Fruit fly (Drosophila melanogaster) whole organism, embryonic: ENCODE results near the gene Tcs6.

Experiments used
- Bdp1 ChIP-seq: fragments of 200-800 bp; sonication (Bioruptor generic); optimal IDR thresholded peaks from 3 replicates; lab custom pipeline; 2016; ENCODE audit warnings: missing biosample characterization, missing genetic modification characterization
- CG10209 ChIP-seq: fragments of 200-800 bp; sonication (Bioruptor generic); optimal IDR thresholded peaks from 3 replicates; lab custom pipeline; 2017; ENCODE audit warnings: missing biosample characterization, mild to moderate bottlenecking, missing genetic modification characterization, missing genetic modification reagents
- CG1233 ChIP-seq: fragments of 200-800 bp; sonication (Bioruptor generic); optimal IDR thresholded peaks from 4 replicates; lab custom pipeline; 2018; ENCODE audit warnings: missing biosample characterization, mild to moderate bottlenecking, missing genetic modification characterization
- CG15269 ChIP-seq: fragments of 200-800 bp; sonication (Bioruptor generic); optimal IDR thresholded peaks from 2 replicates; lab custom pipeline; 2018; ENCODE audit warnings: missing biosample characterization, mild to moderate bottlenecking, missing genetic modification characterization, moderate library complexity
- CG15601 ChIP-seq: fragments of 200-800 bp; sonication (Bioruptor generic); optimal IDR thresholded peaks from 3 replicates; lab custom pipeline; 2019; ENCODE audit warnings: missing biosample characterization, mild to moderate bottlenecking, missing genetic modification characterization, moderate library complexity
- CG1602 ChIP-seq: fragments of 200-800 bp; sonication (Bioruptor generic); optimal IDR thresholded peaks from 3 replicates; lab custom pipeline; 2016; ENCODE audit warnings: missing biosample characterization, missing genetic modification characterization
- CG1603 ChIP-seq: fragments of 200-800 bp; sonication (Bioruptor generic); optimal IDR thresholded peaks from 2 replicates; lab custom pipeline; 2019; ENCODE audit warnings: missing biosample characterization, mild to moderate bottlenecking, missing genetic modification characterization, moderate library complexity
- CG17328 ChIP-seq: fragments of 200-800 bp; sonication (Bioruptor generic); IDR thresholded peaks from 2 replicates; pipeline ENCODE4 v1.3.6; 2022; ENCODE audit warnings: missing biosample characterization, missing genetic modification characterization
- CG17802 ChIP-seq: fragments of 200-800 bp; sonication (Bioruptor generic); optimal IDR thresholded peaks from 2 replicates; lab custom pipeline; 2018; ENCODE audit warnings: missing biosample characterization, mild to moderate bottlenecking, missing genetic modification characterization, moderate library complexity
- CG18619 ChIP-seq: fragments of 200-800 bp; sonication (Bioruptor generic); optimal IDR thresholded peaks from 3 replicates; lab custom pipeline; 2017; ENCODE audit warnings: missing biosample characterization, mild to moderate bottlenecking, missing genetic modification characterization
- CG2712 ChIP-seq: fragments of 200-800 bp; optimal IDR thresholded peaks from 3 replicates; lab custom pipeline; 2019; ENCODE audit warnings: missing biosample characterization, mild to moderate bottlenecking, missing genetic modification characterization, moderate library complexity
- CG2875 ChIP-seq: fragments of 200-800 bp; sonication (Bioruptor generic); optimal IDR thresholded peaks from 2 replicates; lab custom pipeline; 2017; ENCODE audit warnings: missing biosample characterization, mild to moderate bottlenecking, missing genetic modification characterization, missing genetic modification reagents
- CG30431 ChIP-seq: fragments of 200-800 bp; sonication (Bioruptor generic); optimal IDR thresholded peaks from 2 replicates; lab custom pipeline; 2017; ENCODE audit warnings: missing biosample characterization, missing genetic modification characterization
- CG4360 ChIP-seq: fragments of 200-800 bp; sonication (Bioruptor generic); IDR thresholded peaks from 2 replicates; pipeline ENCODE4 v1.3.6; 2022; ENCODE audit warnings: missing biosample characterization, missing genetic modification characterization
- CG4424 ChIP-seq: fragments of 200-800 bp; sonication (Bioruptor generic); optimal IDR thresholded peaks from 3 replicates; lab custom pipeline; 2016; ENCODE audit warnings: missing biosample characterization, missing genetic modification characterization
- CG7928 ChIP-seq: fragments of 200-800 bp; sonication (Bioruptor generic); optimal IDR thresholded peaks from 2 replicates; lab custom pipeline; 2017; ENCODE audit warnings: missing biosample characterization, mild to moderate bottlenecking, missing genetic modification characterization
- CG8290 ChIP-seq, 3 experiments: fragments of 200-800 bp; sonication (Bioruptor generic); optimal IDR thresholded peaks; 2 replicates each; lab custom pipeline; 2016 to 2019; ENCODE audit warnings: missing biosample characterization in 3 of 3, missing genetic modification characterization in 3 of 3, mild to moderate bottlenecking in 2 of 3, moderate library complexity in 1 of 3
- CG9876 ChIP-seq: fragments of 200-800 bp; sonication (Bioruptor generic); optimal IDR thresholded peaks from 2 replicates; lab custom pipeline; 2016; ENCODE audit warnings: missing biosample characterization, missing genetic modification characterization
- Dip3 ChIP-seq: fragments of 200-800 bp; sonication (Bioruptor generic); optimal IDR thresholded peaks from 3 replicates; lab custom pipeline; 2016; ENCODE audit warnings: missing biosample characterization, missing genetic modification characterization
- Doc2 ChIP-seq: fragments of 200-800 bp; sonication (Bioruptor generic); IDR thresholded peaks from 2 replicates; pipeline ENCODE4 v1.3.6; 2022; ENCODE audit warnings: missing biosample characterization, missing genetic modification characterization
- Eip74EF ChIP-seq, 2 experiments: fragments of 200-800 bp in 1 of 2; fragments of >200 bp in 1 of 2; sonication (Bioruptor generic) in 1 of 2; optimal IDR thresholded peaks; 2 replicates each; lab custom pipeline; 2017 to 2019; ENCODE audit warnings: missing biosample characterization in 2 of 2, missing genetic modification characterization in 2 of 2, mild to moderate bottlenecking in 1 of 2, moderate library complexity in 1 of 2
- Mad ChIP-seq: fragments of 200-800 bp; sonication (Bioruptor generic); optimal IDR thresholded peaks from 2 replicates; lab custom pipeline; 2016; ENCODE audit warnings: missing biosample characterization, missing genetic modification characterization
- Max ChIP-seq: fragments of 200-800 bp; sonication (Bioruptor generic); optimal IDR thresholded peaks from 2 replicates; lab custom pipeline; 2016; ENCODE audit warnings: missing biosample characterization, mild to moderate bottlenecking, missing genetic modification characterization
- Med ChIP-seq: fragments of 200-800 bp; sonication (Bioruptor generic); peaks from one replicate; lab custom pipeline; 2016; ENCODE audit warnings: missing biosample characterization, missing genetic modification characterization, mild to moderate bottlenecking, inconsistent platforms, moderate library complexity
- Pdp1 ChIP-seq, 2 experiments: fragments of 200-800 bp; sonication (Bioruptor generic); optimal IDR thresholded peaks; 3 replicates each; lab custom pipeline; 2016; ENCODE audit warnings: missing biosample characterization in 2 of 2, missing genetic modification characterization in 2 of 2, mild to moderate bottlenecking in 1 of 2, moderate library complexity in 1 of 2
- Side ChIP-seq: fragments of 200-800 bp; sonication (Bioruptor generic); optimal IDR thresholded peaks from 2 replicates; lab custom pipeline; 2016; ENCODE audit warnings: missing biosample characterization, missing genetic modification characterization
- Sox102F ChIP-seq: fragments of 200-800 bp; sonication (Bioruptor generic); optimal IDR thresholded peaks from 2 replicates; lab custom pipeline; 2018; ENCODE audit warnings: missing biosample characterization, mild to moderate bottlenecking, missing genetic modification characterization, moderate library complexity
- Ssrp ChIP-seq: fragments of 200-800 bp; sonication (Bioruptor generic); optimal IDR thresholded peaks from 2 replicates; lab custom pipeline; 2018; ENCODE audit warnings: missing biosample characterization, mild to moderate bottlenecking, missing genetic modification characterization, moderate library complexity
- TFAM ChIP-seq: fragments of 200-800 bp; sonication (Bioruptor generic); optimal IDR thresholded peaks from 2 replicates; lab custom pipeline; 2017; ENCODE audit warnings: missing biosample characterization, missing genetic modification characterization, inconsistent platforms
- Trl ChIP-seq, 3 experiments: fragments of >200 bp in 2 of 3; fragments of 200-800 bp in 1 of 3; sonication (Bioruptor generic) in 1 of 3; optimal IDR thresholded peaks; 2 replicates in 1 of 3; 3 replicates in 2 of 3; lab custom pipeline; 2016 to 2017; ENCODE audit warnings: missing biosample characterization in 1 of 3, missing genetic modification characterization in 1 of 3
- ab ChIP-seq: fragments of 200-800 bp; sonication (Bioruptor generic); optimal IDR thresholded peaks from 2 replicates; lab custom pipeline; 2016; ENCODE audit warnings: missing biosample characterization, missing genetic modification characterization
- al ChIP-seq: fragments of 200-800 bp; sonication (Bioruptor generic); IDR thresholded peaks from 2 replicates; pipeline ENCODE4 v1.3.6; 2022; ENCODE audit warnings: missing biosample characterization, missing genetic modification characterization
- br ChIP-seq: fragments of >200 bp; optimal IDR thresholded peaks from 2 replicates; lab custom pipeline; 2017
- cg ChIP-seq: fragments of 200-800 bp; sonication (Bioruptor generic); optimal IDR thresholded peaks from 3 replicates; lab custom pipeline; 2019; ENCODE audit warnings: missing biosample characterization, mild to moderate bottlenecking, missing genetic modification characterization, moderate library complexity
- chn ChIP-seq: fragments of 200-800 bp; sonication (Bioruptor generic); optimal IDR thresholded peaks from 2 replicates; lab custom pipeline; 2016; ENCODE audit warnings: missing biosample characterization, missing genetic modification characterization
- dan ChIP-seq: fragments of 200-800 bp; sonication (Bioruptor generic); IDR thresholded peaks from 2 replicates; pipeline ENCODE4 v1.3.6; 2022; ENCODE audit warnings: missing biosample characterization, missing genetic modification characterization
- dimm ChIP-seq: fragments of 200-800 bp; sonication (Bioruptor generic); IDR thresholded peaks from 2 replicates; pipeline ENCODE4 v1.3.6; 2022; ENCODE audit warnings: missing biosample characterization, missing genetic modification characterization
- ems ChIP-seq: fragments of 200-800 bp; sonication (Bioruptor generic); optimal IDR thresholded peaks from 3 replicates; lab custom pipeline; 2016; ENCODE audit warnings: missing biosample characterization, missing genetic modification characterization
- esg ChIP-seq: fragments of 200-800 bp; sonication (Bioruptor generic); conservative IDR thresholded peaks from 2 replicates; pipeline ENCODE4 v1.3.6; 2022; ENCODE audit warnings: missing biosample characterization, missing genetic modification characterization
- gro ChIP-seq: fragments of 200-800 bp; sonication (Bioruptor generic); optimal IDR thresholded peaks from 2 replicates; lab custom pipeline; 2016; ENCODE audit warnings: missing biosample characterization, missing genetic modification characterization
- ham ChIP-seq: fragments of 200-800 bp; sonication (Bioruptor generic); IDR thresholded peaks from 2 replicates; pipeline ENCODE4 v1.3.6; 2022; ENCODE audit warnings: missing biosample characterization, missing genetic modification characterization
- mam ChIP-seq: fragments of 200-800 bp; sonication (Bioruptor generic); optimal IDR thresholded peaks from 3 replicates; lab custom pipeline; 2016; ENCODE audit warnings: missing biosample characterization, missing genetic modification characterization
- nmo ChIP-seq: fragments of 200-800 bp; sonication (Bioruptor generic); optimal IDR thresholded peaks from 2 replicates; lab custom pipeline; 2018; ENCODE audit warnings: missing biosample characterization, mild to moderate bottlenecking, missing genetic modification characterization, moderate library complexity
- onecut ChIP-seq: fragments of 200-800 bp; sonication (Bioruptor generic); IDR thresholded peaks from 2 replicates; pipeline ENCODE4 v1.3.6; 2022; ENCODE audit warnings: missing biosample characterization, missing genetic modification characterization
- phol ChIP-seq: fragments of 200-800 bp; sonication (Bioruptor generic); optimal IDR thresholded peaks from 3 replicates; lab custom pipeline; 2018; ENCODE audit warnings: missing biosample characterization, mild to moderate bottlenecking, missing genetic modification characterization, moderate library complexity
- ranshi ChIP-seq: fragments of 200-800 bp; sonication (Bioruptor generic); IDR thresholded peaks from 2 replicates; pipeline ENCODE4 v1.3.6; 2022; ENCODE audit warnings: missing biosample characterization, missing genetic modification characterization
- sens ChIP-seq: fragments of 200-800 bp; sonication (Bioruptor generic); peaks from one replicate; lab custom pipeline; 2016; ENCODE audit warnings: missing biosample characterization, missing genetic modification characterization
- sob ChIP-seq: fragments of 200-800 bp; sonication (Bioruptor generic); IDR thresholded peaks from 2 replicates; pipeline ENCODE4 v1.3.6; 2022; ENCODE audit warnings: missing biosample characterization, missing genetic modification characterization
- zen ChIP-seq: fragments of 200-800 bp; sonication (Bioruptor generic); optimal IDR thresholded peaks from 3 replicates; lab custom pipeline; 2018; ENCODE audit warnings: missing biosample characterization, mild to moderate bottlenecking, missing genetic modification characterization, moderate library complexity

Gene Tcs6

dm6 chr3R:26052150-26052908 lies 5.7 kb downstream of the Tcs6 start, which contains the start of the genes Exo84 and Vps2 (continued):
- peak; percentile 29 for TF ChIP-seq Mad (GFP tag; lab: Kevin White, UChicago)
- peak; percentile 4 for TF ChIP-seq chn (GFP tag; lab: Kevin White, UChicago)
- TF ChIP-seq Dip3 = peak; percentile 16
- no peak for TF ChIP-seq br
- 0 out of 2 replicates have a peak, but pooled peaks have one; percentile 36 for TF ChIP-seq ranshi (GFP tag; lab: Robert Waterston, UW)
- TF ChIP-seq Trl (optimal IDR thresholded peaks at IDR 0.05; lab: Kevin White, UChicago) = no peak
- no peak for TF ChIP-seq Trl (GFP tag; optimal IDR thresholded peaks at IDR 0.05; lab: Kevin White, UChicago)
- TF ChIP-seq ab (GFP tag; lab: Kevin White, UChicago) = peak; percentile 6
- peak; percentile 47 for TF ChIP-seq CG30431 (GFP tag; lab: Kevin White, UChicago)
- peak in 1 of 2 experiments; percentile 68 for TF ChIP-seq Pdp1 (GFP tag; optimal IDR thresholded peaks at IDR 0.05; lab: Kevin White, UChicago)
- TF ChIP-seq TFAM (GFP tag; lab: Kevin White, UChicago) = no peak
- peak; percentile 77 for TF ChIP-seq nmo (GFP tag; lab: Kevin White, UChicago)
- TF ChIP-seq ham (GFP tag; lab: Robert Waterston, UW) = 0 out of 2 replicates have a peak, but pooled peaks have one; percentile 45
- no peak for TF ChIP-seq Doc2 (GFP tag; lab: Robert Waterston, UW)
- peak; percentile 24 for TF ChIP-seq CG10209 (GFP tag; lab: Kevin White, UChicago)
- peak; percentile 57 for TF ChIP-seq CG15269 (tag; lab: Kevin White, UChicago)
- peak; percentile 37 for TF ChIP-seq gro (GFP tag; lab: Kevin White, UChicago)
- no peak for TF ChIP-seq dan
- no peak for TF ChIP-seq Sox102F (GFP tag; lab: Kevin White, UChicago)
- TF ChIP-seq Bdp1 (GFP tag; lab: Kevin White, UChicago) = no peak
- TF ChIP-seq sob = peak; percentile 5; the same call in 1 of the 2 replicates
- TF ChIP-seq phol (tag; lab: Kevin White, UChicago) = peak; percentile 66
- TF ChIP-seq cg (GFP tag; lab: Kevin White, UChicago) = no peak
- TF ChIP-seq CG9876 (GFP tag; lab: Kevin White, UChicago) = no peak
- no peak for TF ChIP-seq dimm (GFP tag; lab: Robert Waterston, UW)
- peak; percentile 48 for TF ChIP-seq esg (GFP tag; lab: Robert Waterston, UW)
- TF ChIP-seq CG8290 (GFP tag; optimal IDR thresholded peaks at IDR 0.05; lab: Kevin White, UChicago) = no peak
- TF ChIP-seq CG8290 (tag; optimal IDR thresholded peaks at IDR 0.05; lab: Kevin White, UChicago) = peak in 1 of 2 experiments; percentile 14
- peak; percentile 35 for TF ChIP-seq zen (tag; lab: Kevin White, UChicago)
- no peak for TF ChIP-seq Side (GFP tag; lab: Kevin White, UChicago)
- TF ChIP-seq CG1602 (GFP tag; lab: Kevin White, UChicago) = peak; percentile 59
- peak; percentile 30 for TF ChIP-seq Med
- TF ChIP-seq CG2712 = peak; percentile 54
- peak; percentile 49 for TF ChIP-seq Max (GFP tag; lab: Kevin White, UChicago)
- peak; percentile 39 for TF ChIP-seq CG18619 (GFP tag; lab: Kevin White, UChicago)
- TF ChIP-seq al = peak; percentile 38; the same call in 1 of the 2 replicates
- peak; percentile 1 for TF ChIP-seq ems (GFP tag; lab: Kevin White, UChicago)
- TF ChIP-seq CG1603 (tag; lab: Kevin White, UChicago) = peak; percentile 24
- peak in 1 of 2 experiments; percentile 36 for TF ChIP-seq Eip74EF (GFP tag; optimal IDR thresholded peaks at IDR 0.05; lab: Kevin White, UChicago)
- TF ChIP-seq Ssrp (tag; lab: Kevin White, UChicago) = peak; percentile 44
- TF ChIP-seq CG15601 = no peak
- peak; percentile 46 for TF ChIP-seq mam
- peak; percentile 42 for TF ChIP-seq CG4424 (GFP tag; lab: Kevin White, UChicago)
- peak; percentile 82 for TF ChIP-seq CG17802 (tag; lab: Kevin White, UChicago)
- no peak for TF ChIP-seq CG4360 (GFP tag; lab: Robert Waterston, UW)
- TF ChIP-seq CG2875 (GFP tag; lab: Kevin White, UChicago) = no peak
- no peak for TF ChIP-seq CG17328 (GFP tag; lab: Robert Waterston, UW)
- peak; percentile 40 for TF ChIP-seq CG1233 (GFP tag; lab: Kevin White, UChicago)
- no peak for TF ChIP-seq onecut (GFP tag; lab: Robert Waterston, UW)
- peak; percentile 45 for TF ChIP-seq CG7928
- TF ChIP-seq sens (GFP tag; lab: Kevin White, UChicago) = peak; percentile 81
